Fruit fly (Drosophila melanogaster): ENCODE results near the gene CG15478.

Gene CG15478

DNA sequence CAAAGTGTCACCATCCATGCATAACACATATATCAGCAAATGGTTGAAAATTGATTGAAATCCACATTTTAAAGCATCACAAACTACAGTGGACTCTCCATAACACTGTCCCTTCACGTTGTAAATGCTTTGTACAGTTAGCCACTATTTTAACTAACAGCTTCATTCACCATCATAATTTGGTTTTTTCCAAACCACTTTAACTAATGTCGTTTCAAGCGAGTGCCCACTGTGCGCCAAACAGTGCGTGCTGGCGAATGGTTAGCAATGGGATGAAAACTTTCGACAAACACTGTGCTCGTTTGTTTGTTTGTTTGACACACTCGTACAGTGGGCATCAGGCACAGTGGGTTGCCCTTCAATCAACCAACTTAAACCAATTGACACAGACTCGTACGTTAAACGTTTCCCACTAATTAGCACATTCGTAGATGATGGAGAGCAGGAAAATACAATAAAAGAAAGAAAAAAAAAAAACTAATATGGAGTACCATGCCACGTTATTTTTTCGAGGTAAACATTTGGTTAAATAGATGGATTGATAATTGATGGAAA lies 17.4 kb downstream of the CG15478 start (continued):
- TF ChIP-seq CG9876 (GFP tag; optimal IDR thresholded peaks at IDR 0.05) (peak; percentile 89), lmd (GFP tag; IDR thresholded peaks at IDR 0.05) (peak; percentile 96), Blimp-1 (GFP tag; optimal IDR thresholded peaks at IDR 0.05) (peak; percentile 85), tll (GFP tag; optimal IDR thresholded peaks at IDR 0.05) (no peak), Gsc (GFP tag; IDR thresholded peaks at IDR 0.05) (peak; percentile 85), CG7745 (tag; optimal IDR thresholded peaks at IDR 0.05) (no peak), Ptx1 (GFP tag; IDR thresholded peaks at IDR 0.05) (peak; percentile 96), vvl (GFP tag; IDR thresholded peaks at IDR 0.05) (peak; percentile 97), CG8924 (tag; optimal IDR thresholded peaks at IDR 0.05) (peak; percentile 90), CG10366 (GFP tag; IDR thresholded peaks at IDR 0.05) (peak; percentile 96), CG11247 (GFP tag; IDR thresholded peaks at IDR 0.05) (peak; percentile 93), Hsf (GFP tag; optimal IDR thresholded peaks at IDR 0.05) (peak; percentile 94), gsb (GFP tag; IDR thresholded peaks at IDR 0.05) (peak; percentile 91), Sry-β (GFP tag; optimal IDR thresholded peaks at IDR 0.05) (peak; percentile 16), ind (GFP tag; optimal IDR thresholded peaks at IDR 0.05) (peak; percentile 98), ems (GFP tag; optimal IDR thresholded peaks at IDR 0.05) (peak; percentile 93), dpn (GFP tag; optimal IDR thresholded peaks at IDR 0.05) (peak; percentile 83 to 97), dm (GFP tag; optimal IDR thresholded peaks at IDR 0.05) (peak; percentile 83), CG1832 (GFP tag; optimal IDR thresholded peaks at IDR 0.05) (no peak), pros (GFP tag; optimal IDR thresholded peaks at IDR 0.05) (no peak), CG18262 (tag; optimal IDR thresholded peaks at IDR 0.05) (peak; percentile 82), GATAe (GFP tag; conservative IDR thresholded peaks at IDR 0.05) (peak; percentile 66; the same call in 1 of the 2 replicates), az2 (GFP tag; optimal IDR thresholded peaks at IDR 0.05) (peak; percentile 93), so (GFP tag; IDR thresholded peaks at IDR 0.05) (peak; percentile 90), grn (GFP tag; optimal IDR thresholded peaks at IDR 0.05) (peak; percentile 32), br (optimal IDR thresholded peaks at IDR 0.05) (no peak), NK7.1 (GFP tag; optimal IDR thresholded peaks at IDR 0.05) (peak; percentile 87), Med (GFP tag) (peak; percentile 99), cad (GFP tag; optimal IDR thresholded peaks at IDR 0.05) (no peak), caup (GFP tag; optimal IDR thresholded peaks at IDR 0.05; ENCODE audit: severe bottlenecking) (peak; percentile 91), CG17912 (GFP tag; optimal IDR thresholded peaks at IDR 0.05) (peak; percentile 79), CG43689 (GFP tag; IDR thresholded peaks at IDR 0.05) (peak; percentile 89), Tbp (GFP tag; optimal IDR thresholded peaks at IDR 0.05) (no peak), zen (tag; optimal IDR thresholded peaks at IDR 0.05) (peak; percentile 59), Dref (GFP tag; IDR thresholded peaks at IDR 0.05) (no peak), fd96Cb (tag; optimal IDR thresholded peaks at IDR 0.05) (peak; percentile 92), CG2116 (GFP tag; optimal IDR thresholded peaks at IDR 0.05) (peak; percentile 37), CG11085 (GFP tag; IDR thresholded peaks at IDR 0.05) (peak; percentile 92), H2.0 (GFP tag; IDR thresholded peaks at IDR 0.05) (peak; percentile 95), sens (GFP tag) (peak; percentile 94), Antp (GFP tag; optimal IDR thresholded peaks at IDR 0.05) (peak; percentile 90), CG2889 (GFP tag; IDR thresholded peaks at IDR 0.05) (peak; percentile 94), nom (GFP tag; optimal IDR thresholded peaks at IDR 0.05) (no peak), bowl (GFP tag; IDR thresholded peaks at IDR 0.05) (peak; percentile 90), chinmo (GFP tag; IDR thresholded peaks at IDR 0.05; ENCODE audit: partially characterized antibody) (no peak), schlank (tag; optimal IDR thresholded peaks at IDR 0.05) (peak; percentile 87), bsh (GFP tag; optimal IDR thresholded peaks at IDR 0.05) (peak in 1 of 2 experiments; percentile 90), CG6854 (GFP tag; optimal IDR thresholded peaks at IDR 0.05) (peak; percentile 82), h (optimal IDR thresholded peaks at IDR 0.05) (no peak), CG16779 (GFP tag; IDR thresholded peaks at IDR 0.05) (peak; percentile 91), CG11695 (GFP tag; IDR thresholded peaks at IDR 0.05) (peak; percentile 89), HLH54F (GFP tag; optimal IDR thresholded peaks at IDR 0.05) (peak; percentile 95)

Measured in whole organism, embryonic.